Fruit fly (Drosophila melanogaster) whole organism, wandering third instar larva: ENCODE results near the gene mew.

Experiments
- h ChIP-seq: fragments of 200-800 bp; sonication (Bioruptor generic); optimal IDR thresholded peaks from 3 replicates; lab custom pipeline; 2016; ENCODE audit warnings: missing biosample characterization, mild to moderate bottlenecking, missing genetic modification characterization
- psq ChIP-seq: fragments of 200-800 bp; sonication (Bioruptor generic); optimal IDR thresholded peaks from 3 replicates; lab custom pipeline; 2017; ENCODE audit warnings: missing biosample characterization, mild to moderate bottlenecking, missing genetic modification characterization, moderate library complexity

- TF ChIP-seq psq (GFP tag; lab: Kevin White, UChicago), result no peak
- no peak for TF ChIP-seq h (GFP tag; lab: Kevin White, UChicago)
Measured at dm6 chrX:13210429-13210828, 47.9 kb downstream of the mew start.
